Worm (Caenorhabditis elegans): ENCODE results near the gene Y110A2AL.6.

Gene Y110A2AL.6

ce11 chrII:2888957-2889630 is 47.7 kb upstream of the Y110A2AL.6 start, which contains the start of gene pinn-1 (continued):
- TF ChIP-seq T23F11.4 (GFP tag; optimal IDR thresholded peaks at IDR 0.05) = no peak
- TF ChIP-seq pha-2 (tag; optimal IDR thresholded peaks at IDR 0.05) = no peak
- no peak for TF ChIP-seq pax-1 (tag; optimal IDR thresholded peaks at IDR 0.05)
- TF ChIP-seq hlh-13 (GFP tag; optimal IDR thresholded peaks at IDR 0.05) = no peak
- no peak for TF ChIP-seq odd-2 (tag; optimal IDR thresholded peaks at IDR 0.05)
- no peak for TF ChIP-seq fkh-10 (GFP tag; optimal IDR thresholded peaks at IDR 0.05)
- no peak for TF ChIP-seq ceh-45 (GFP tag; IDR thresholded peaks at IDR 0.05)
- no peak for TF ChIP-seq K02D7.2 (tag; optimal IDR thresholded peaks at IDR 0.05)
- no peak for TF ChIP-seq ceh-30 (tag; optimal IDR thresholded peaks at IDR 0.05)
- TF ChIP-seq lin-11 (tag; optimal IDR thresholded peaks at IDR 0.05) = no peak
- TF ChIP-seq ttx-3 (tag; optimal IDR thresholded peaks at IDR 0.05) = no peak
- TF ChIP-seq ceh-22 (tag; optimal IDR thresholded peaks at IDR 0.05) = no peak
- peak; percentile 86 for TF ChIP-seq tbx-2 (tag; optimal IDR thresholded peaks at IDR 0.05)
- TF ChIP-seq C08G9.2 (tag; optimal IDR thresholded peaks at IDR 0.05) = peak; percentile 99
- no peak for TF ChIP-seq elt-4 (tag; optimal IDR thresholded peaks at IDR 0.05)
- TF ChIP-seq Y22D7AL.16 (tag; optimal IDR thresholded peaks at IDR 0.05) = peak; percentile 24
- TF ChIP-seq ceh-24 (tag; optimal IDR thresholded peaks at IDR 0.05) = no peak
- peak; percentile 72 for TF ChIP-seq ref-2 (tag; optimal IDR thresholded peaks at IDR 0.05)
- peak; percentile 47 for TF ChIP-seq eyg-1 (tag; optimal IDR thresholded peaks at IDR 0.05)
- peak; percentile 8 for TF ChIP-seq che-1 (tag; optimal IDR thresholded peaks at IDR 0.05)
- TF ChIP-seq pha-4 (tag; optimal IDR thresholded peaks at IDR 0.05) = no peak
- peak; percentile 53 for TF ChIP-seq ztf-16 (tag; optimal IDR thresholded peaks at IDR 0.05)
- TF ChIP-seq ets-4 (tag; optimal IDR thresholded peaks at IDR 0.05) = peak; percentile 98

ce11 chrII:2885518-2886449 is 44.4 kb upstream of the Y110A2AL.6 start:
- TF ChIP-seq rnt-1 (tag; optimal IDR thresholded peaks at IDR 0.05) (no peak), ceh-48 (tag; optimal IDR thresholded peaks at IDR 0.05) (peak; percentile 23)

ce11 chrII:2884810-2885209 is 43.4 kb upstream of the Y110A2AL.6 start, which contains the start of gene pigw-1:
pigw-1 (minus strand) TSS chrII:2884910.
- TF ChIP-seq pros-1 (tag; optimal IDR thresholded peaks at IDR 0.05) (no peak), ceh-9 (tag; optimal IDR thresholded peaks at IDR 0.05) (no peak), nfya-1 (tag; optimal IDR thresholded peaks at IDR 0.05) (no peak), ahr-1 (tag; optimal IDR thresholded peaks at IDR 0.05) (no peak), C38D4.7 (GFP tag; optimal IDR thresholded peaks at IDR 0.05) (no peak), pax-1 (tag; optimal IDR thresholded peaks at IDR 0.05) (no peak), pha-2 (tag; optimal IDR thresholded peaks at IDR 0.05) (no peak), C08G9.2 (tag; optimal IDR thresholded peaks at IDR 0.05) (no peak), elt-2 (tag; optimal IDR thresholded peaks at IDR 0.05) (no peak), F13H6.1 (tag; optimal IDR thresholded peaks at IDR 0.05) (no peak), hlh-13 (GFP tag; optimal IDR thresholded peaks at IDR 0.05) (no peak), ceh-45 (GFP tag; IDR thresholded peaks at IDR 0.05) (no peak), unc-55 (GFP tag; optimal IDR thresholded peaks at IDR 0.05) (no peak), fkh-6 (tag; optimal IDR thresholded peaks at IDR 0.05) (no peak)

- no peak for TF ChIP-seq gmeb-2 (tag; optimal IDR thresholded peaks at IDR 0.05)
- no peak for TF ChIP-seq elt-2 (tag; optimal IDR thresholded peaks at IDR 0.05)
- no peak for TF ChIP-seq ceh-31 (tag; optimal IDR thresholded peaks at IDR 0.05)
- TF ChIP-seq sox-4 (tag; optimal IDR thresholded peaks at IDR 0.05) = no peak
- TF ChIP-seq dve-1 (tag; optimal IDR thresholded peaks at IDR 0.05) = no peak
- TF ChIP-seq pha-4 (tag; optimal IDR thresholded peaks at IDR 0.05) = no peak
- TF ChIP-seq hlh-6 (tag; optimal IDR thresholded peaks at IDR 0.05) = no peak
- no peak for TF ChIP-seq fax-1 (tag; optimal IDR thresholded peaks at IDR 0.05)
- no peak for TF ChIP-seq dmd-4 (tag; optimal IDR thresholded peaks at IDR 0.05; ENCODE audit: borderline replicate concordance)
- no peak for TF ChIP-seq unc-42 (tag; optimal IDR thresholded peaks at IDR 0.05)
- no peak for TF ChIP-seq hlh-13 (GFP tag; optimal IDR thresholded peaks at IDR 0.05)
- no peak for TF ChIP-seq nhr-232 (tag; optimal IDR thresholded peaks at IDR 0.05)
- TF ChIP-seq eyg-1 (tag; optimal IDR thresholded peaks at IDR 0.05) = no peak
- no peak for TF ChIP-seq F13H6.1 (tag; optimal IDR thresholded peaks at IDR 0.05)
- TF ChIP-seq C08G9.2 (tag; optimal IDR thresholded peaks at IDR 0.05) = no peak
Observed at ce11 chrII:2881088-2881487, 39.7 kb upstream of the Y110A2AL.6 start.

Data from whole organism, late embryonic.